Worm (Caenorhabditis elegans): ENCODE results near the gene ist-1.

DNA sequence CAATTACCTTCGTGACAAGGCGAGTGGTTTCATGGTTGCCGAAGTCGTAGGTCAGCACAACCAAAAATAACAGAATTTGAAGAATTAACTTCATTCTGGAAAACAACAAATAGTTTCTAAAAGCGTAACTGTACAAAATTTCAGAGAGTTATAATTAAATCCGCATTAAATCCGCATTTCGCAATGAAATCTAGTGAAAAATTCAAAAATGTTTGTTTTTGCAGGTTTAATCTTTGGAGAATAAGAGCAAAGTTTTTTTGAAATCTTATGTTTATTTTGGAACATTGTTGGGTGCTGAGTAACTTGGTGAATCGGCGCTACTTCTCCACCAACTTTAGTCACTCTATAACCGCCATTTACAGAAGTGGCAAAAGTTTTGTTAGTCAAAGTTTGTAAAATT is 40.5 kb upstream of the ist-1 start, which contains the start of gene C36B7.4:
- TF ChIP-seq hrde-1 (tag; optimal IDR thresholded peaks at IDR 0.05; ENCODE audit: borderline replicate concordance), result no peak
- TF ChIP-seq F23B12.7 (tag; optimal IDR thresholded peaks at IDR 0.05; ENCODE audit: insufficient read depth), result no peak
- TF ChIP-seq Y95B8A.8 (GFP tag; IDR thresholded peaks at IDR 0.05), result no peak
- no peak for TF ChIP-seq F52B5.7 (tag; optimal IDR thresholded peaks at IDR 0.05)
- TF ChIP-seq ztf-18 (tag; optimal IDR thresholded peaks at IDR 0.05), result no peak
- TF ChIP-seq lin-35 (GFP tag; optimal IDR thresholded peaks at IDR 0.05), result no peak
- no peak for TF ChIP-seq ekl-4 (GFP tag; IDR thresholded peaks at IDR 0.05)
- no peak for TF ChIP-seq nhr-80 (tag; optimal IDR thresholded peaks at IDR 0.05)
- no peak for TF ChIP-seq ceh-91 (GFP tag; IDR thresholded peaks at IDR 0.05)

Measured in whole organism, young adult.